Worm (Caenorhabditis elegans) whole organism, mixed stage, embryonic: ENCODE results near the gene C17C3.5.

Experiments
- M03D4.4 ChIP-seq: sonication (generic microtip); optimal IDR thresholded peaks from 2 replicates; lab custom pipeline; 2017; ENCODE audit warnings: mild to moderate bottlenecking, missing genetic modification characterization, missing compliant biosample characterization
- ceh-83 ChIP-seq: fragments of 200-800 bp; sonication (Bioruptor generic); optimal IDR thresholded peaks from 2 replicates; lab custom pipeline; 2018; ENCODE audit warnings: mild to moderate bottlenecking, missing genetic modification characterization, missing compliant biosample characterization
- ces-1 ChIP-seq: fragments of 150-350 bp; optimal IDR thresholded peaks from 2 replicates; lab custom pipeline; 2014; ENCODE audit warnings: missing biosample characterization, missing genetic modification reagents, missing genetic modification characterization
- lin-13 ChIP-seq: fragments of 150-350 bp; optimal IDR thresholded peaks from 2 replicates; lab custom pipeline; 2014; ENCODE audit warnings: missing biosample characterization, missing genetic modification characterization
- mep-1 ChIP-seq: fragments of 150-350 bp; optimal IDR thresholded peaks from 2 replicates; lab custom pipeline; 2017; ENCODE audit warnings: missing biosample characterization, missing genetic modification reagents, missing genetic modification characterization, inconsistent platforms
- nhr-12 ChIP-seq: fragments of 150-350 bp; optimal IDR thresholded peaks from 2 replicates; lab custom pipeline; 2014; ENCODE audit warnings: missing biosample characterization, missing genetic modification characterization
- nhr-237 ChIP-seq: fragments of 150-350 bp; optimal IDR thresholded peaks from 2 replicates; lab custom pipeline; 2014; ENCODE audit warnings: missing biosample characterization, missing genetic modification characterization
- nhr-28 ChIP-seq: fragments of 150-350 bp; optimal IDR thresholded peaks from 2 replicates; lab custom pipeline; 2014; ENCODE audit warnings: missing biosample characterization, missing genetic modification characterization
- pha-4 ChIP-seq: fragments of 150-350 bp; optimal IDR thresholded peaks from 2 replicates; lab custom pipeline; 2018; ENCODE audit warnings: missing biosample characterization, missing genetic modification reagents, missing genetic modification characterization
- ztf-11 ChIP-seq: fragments of 150-350 bp; optimal IDR thresholded peaks from 2 replicates; lab custom pipeline; 2014; ENCODE audit warnings: missing biosample characterization, missing genetic modification characterization

- TF ChIP-seq ztf-11 (tag; lab: Kevin White, UChicago) (no peak), pha-4 (tag; lab: Kevin White, UChicago) (no peak), nhr-28 (no peak), ceh-83 (GFP tag; lab: Kevin White, UChicago) (no peak), ces-1 (GFP tag; lab: Kevin White, UChicago) (no peak), nhr-237 (tag; lab: Kevin White, UChicago) (no peak), lin-13 (tag; lab: Kevin White, UChicago) (no peak), mep-1 (tag; lab: Kevin White, UChicago) (no peak), nhr-12 (tag; lab: Kevin White, UChicago) (no peak), M03D4.4 (tag; lab: Kevin White, UChicago) (no peak)
Observed at ce11 chrII:5551517-5551916, at the start of gene C17C3.5.
